Fruit fly (Drosophila melanogaster): Measurements from ENCODE around the gene bdl.

Gene bdl

DNA sequence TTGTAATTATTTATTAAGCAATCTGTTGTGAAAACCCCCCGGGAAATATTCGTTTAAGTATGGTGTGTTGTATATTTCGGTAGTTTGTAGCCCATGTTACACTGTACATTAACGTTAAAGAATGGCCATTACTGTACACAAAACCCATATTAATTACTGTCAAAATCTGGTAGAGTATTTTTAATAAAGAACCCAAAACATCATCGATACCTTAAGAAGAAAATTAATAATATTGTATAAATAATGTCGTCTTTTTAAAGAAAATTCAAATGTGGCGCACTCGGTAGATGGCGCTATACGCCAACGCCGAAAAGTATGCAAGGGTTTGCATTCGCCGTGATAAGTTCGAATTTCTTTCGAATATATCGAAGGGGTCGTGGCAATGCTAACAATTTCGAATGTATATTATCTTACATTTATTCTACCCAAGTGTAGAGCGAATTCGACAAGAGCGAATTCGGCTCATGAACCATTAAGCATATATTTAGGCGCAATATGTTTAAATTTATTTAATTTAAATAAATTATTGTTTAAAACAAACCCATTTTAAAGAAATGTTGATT, 21.3 kb downstream of the bdl start (continued):
- TF ChIP-seq fd102C (GFP tag; optimal IDR thresholded peaks at IDR 0.05) (peak; percentile 47), vnd (GFP tag; IDR thresholded peaks at IDR 0.05; ENCODE audit: partially characterized antibody) (no peak), Pdp1 (GFP tag; optimal IDR thresholded peaks at IDR 0.05) (peak in 1 of 2 experiments; percentile 4), Ets97D (GFP tag; optimal IDR thresholded peaks at IDR 0.05) (no peak), CG15479 (GFP tag; optimal IDR thresholded peaks at IDR 0.05) (no peak), abd-A (tag; optimal IDR thresholded peaks at IDR 0.05) (peak; percentile 17), slou (GFP tag; optimal IDR thresholded peaks at IDR 0.05) (no peak), ash1 (GFP tag; optimal IDR thresholded peaks at IDR 0.05) (no peak), CG12219 (GFP tag; optimal IDR thresholded peaks at IDR 0.05) (no peak), bcd (GFP tag; optimal IDR thresholded peaks at IDR 0.05) (no peak), crc (GFP tag; optimal IDR thresholded peaks at IDR 0.05) (no peak), CG13624 (GFP tag; optimal IDR thresholded peaks at IDR 0.05) (peak; percentile 3), dmrt11E (tag; optimal IDR thresholded peaks at IDR 0.05) (no peak), al (GFP tag; IDR thresholded peaks at IDR 0.05) (no peak), vvl (GFP tag; IDR thresholded peaks at IDR 0.05) (peak; percentile 55), sob (GFP tag; IDR thresholded peaks at IDR 0.05) (no peak), grau (tag; optimal IDR thresholded peaks at IDR 0.05) (peak; percentile 15), CG31224 (GFP tag; IDR thresholded peaks at IDR 0.05) (no peak), CG9797 (GFP tag; optimal IDR thresholded peaks at IDR 0.05) (no peak), Stat92E (GFP tag; optimal IDR thresholded peaks at IDR 0.05) (peak in 1 of 3 experiments; percentile 20), CG11085 (GFP tag; IDR thresholded peaks at IDR 0.05) (no peak), Bgb (GFP tag; IDR thresholded peaks at IDR 0.05; ENCODE audit: partially characterized antibody) (peak; percentile 75), toy (GFP tag; IDR thresholded peaks at IDR 0.05) (no peak), CG2889 (GFP tag; IDR thresholded peaks at IDR 0.05) (no peak), tap (tag; optimal IDR thresholded peaks at IDR 0.05) (no peak), Lhr (GFP tag; optimal IDR thresholded peaks at IDR 0.05) (peak; percentile 77), TFAM (GFP tag; optimal IDR thresholded peaks at IDR 0.05) (no peak), CG16779 (GFP tag; IDR thresholded peaks at IDR 0.05) (no peak), pzg (GFP tag; optimal IDR thresholded peaks at IDR 0.05) (peak; percentile 31), CG7271 (tag; optimal IDR thresholded peaks at IDR 0.05) (no peak), CG4424 (GFP tag; optimal IDR thresholded peaks at IDR 0.05) (no peak), E2f2 (GFP tag; IDR thresholded peaks at IDR 0.05) (peak; percentile 94), croc (GFP tag; conservative IDR thresholded peaks at IDR 0.05) (no peak), CG31365 (tag; optimal IDR thresholded peaks at IDR 0.05) (peak; percentile 50), ewg (GFP tag; optimal IDR thresholded peaks at IDR 0.05) (no peak), CG14710 (tag; optimal IDR thresholded peaks at IDR 0.05) (peak; percentile 41), CG16813 (GFP tag; IDR thresholded peaks at IDR 0.05; ENCODE audit: partially characterized antibody) (peak; percentile 7; the same call in 1 of the 3 replicates), CG42726 (GFP tag; IDR thresholded peaks at IDR 0.05; ENCODE audit: partially characterized antibody) (peak; percentile 63; the same call in 1 of the 2 replicates), sug (tag; optimal IDR thresholded peaks at IDR 0.05) (peak; percentile 46), chinmo (GFP tag; IDR thresholded peaks at IDR 0.05; ENCODE audit: partially characterized antibody) (peak; percentile 73; the same call in 1 of the 4 replicates), cad (GFP tag; optimal IDR thresholded peaks at IDR 0.05) (no peak), CG10366 (GFP tag; IDR thresholded peaks at IDR 0.05) (no peak), CG8290 (GFP tag; optimal IDR thresholded peaks at IDR 0.05) (peak; percentile 67), CG8290 (tag; optimal IDR thresholded peaks at IDR 0.05) (peak; percentile 63 to 99), Elba2 (GFP tag; optimal IDR thresholded peaks at IDR 0.05) (no peak), CG30431 (GFP tag; optimal IDR thresholded peaks at IDR 0.05) (no peak), crol (GFP tag; IDR thresholded peaks at IDR 0.05) (no peak), insv (GFP tag; optimal IDR thresholded peaks at IDR 0.05) (peak in 1 of 2 experiments; percentile 56), lilli (GFP tag; optimal IDR thresholded peaks at IDR 0.05) (peak; percentile 32), CG1603 (tag; optimal IDR thresholded peaks at IDR 0.05) (peak; percentile 14)

Data from whole organism, embryonic.